Worm (Caenorhabditis elegans) whole organism, midembryonic: ENCODE data around the gene lury-1.

ENCODE experiments used
- flt-1 ChIP-seq: fragments of 200-800 bp; sonication (Bioruptor generic); IDR thresholded peaks from 2 replicates; pipeline ENCODE4 v1.3.6; 2022; ENCODE audit warnings: missing genetic modification characterization, missing compliant biosample characterization
- med-1 ChIP-seq: sonication (generic microtip); optimal IDR thresholded peaks from 2 replicates; lab custom pipeline; 2017; ENCODE audit warnings: missing genetic modification characterization, mild to moderate bottlenecking, missing compliant biosample characterization, antibody characterized with exemption, missing genetic modification reagents; ENCODE audit not compliant: insufficient read depth
- ztf-29 ChIP-seq: fragments of 200-800 bp; sonication (Bioruptor generic); IDR thresholded peaks from 2 replicates; pipeline ENCODE4 v1.3.6; 2022; ENCODE audit warnings: missing genetic modification reagents, missing genetic modification characterization, missing compliant biosample characterization

- no peak for TF ChIP-seq flt-1 (GFP tag; lab: Robert Waterston, UW)
- TF ChIP-seq med-1 (GFP tag; lab: Kevin White, UChicago) = no peak
- no peak for TF ChIP-seq ztf-29 (GFP tag; lab: Robert Waterston, UW)
These were observed 36.3 kb upstream of the lury-1 start for ce11 chrIII:12149958-12150357.
